Fruit fly (Drosophila melanogaster): ENCODE results near the gene CG4661.

DNA sequence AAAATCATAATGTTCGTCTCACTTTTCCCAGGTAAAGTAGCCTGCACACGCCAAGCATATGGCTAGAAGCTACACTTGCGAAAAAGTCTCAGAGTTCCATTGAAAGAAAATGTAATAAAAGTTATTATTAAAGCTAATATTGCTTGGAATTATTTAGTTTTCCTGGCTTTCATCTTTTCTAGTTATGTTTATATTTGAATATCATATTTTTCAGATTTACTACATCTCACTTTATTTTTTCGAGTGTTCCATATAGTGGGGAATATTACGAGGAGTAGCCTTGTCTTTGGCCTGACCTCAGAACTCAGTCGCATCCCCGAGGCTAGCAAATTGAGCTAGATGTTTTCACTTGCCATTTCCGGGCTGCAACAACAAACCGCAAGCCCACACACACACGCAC, 30.0 kb upstream of the CG4661 start:
- TF ChIP-seq ttk (optimal IDR thresholded peaks at IDR 0.05) (no peak), psq (optimal IDR thresholded peaks at IDR 0.05) (no peak), Myc (optimal IDR thresholded peaks at IDR 0.05) (no peak), h (optimal IDR thresholded peaks at IDR 0.05) (no peak)
